Worm (Caenorhabditis elegans) whole organism, late embryonic: ENCODE data around the gene K12H6.9.

Experiments used
- C08G9.2 ChIP-seq: sonication (generic microtip); optimal IDR thresholded peaks from 2 replicates; lab custom pipeline; 2016; ENCODE audit warnings: mild to moderate bottlenecking, missing genetic modification characterization, moderate library complexity, missing compliant biosample characterization
- C38D4.7 ChIP-seq: fragments of 200-800 bp; sonication (Bioruptor generic); optimal IDR thresholded peaks from 2 replicates; lab custom pipeline; 2018; ENCODE audit warnings: mild to moderate bottlenecking, missing genetic modification characterization, moderate library complexity, missing compliant biosample characterization
- F13H6.1 ChIP-seq: sonication (generic microtip); optimal IDR thresholded peaks from 2 replicates; lab custom pipeline; 2016; ENCODE audit warnings: missing genetic modification characterization, missing compliant biosample characterization
- K02D7.2 ChIP-seq: sonication (generic microtip); optimal IDR thresholded peaks from 2 replicates; lab custom pipeline; 2017; ENCODE audit warnings: mild to moderate bottlenecking, missing genetic modification characterization, missing compliant biosample characterization
- K09A11.1 ChIP-seq: sonication (generic microtip); optimal IDR thresholded peaks from 2 replicates; lab custom pipeline; 2017; ENCODE audit warnings: antibody characterized with exemption, mild to moderate bottlenecking, missing genetic modification characterization, missing compliant biosample characterization; ENCODE audit not compliant: insufficient read depth
- Y22D7AL.16 ChIP-seq: sonication (generic microtip); optimal IDR thresholded peaks from 2 replicates; lab custom pipeline; 2016; ENCODE audit warnings: missing genetic modification characterization, missing compliant biosample characterization
- ama-1 ChIP-seq: fragments of 150-350 bp; optimal IDR thresholded peaks from 2 replicates; lab custom pipeline; 2014
- ceh-14 ChIP-seq: sonication (generic microtip); optimal IDR thresholded peaks from 2 replicates; lab custom pipeline; 2016; ENCODE audit warnings: missing genotype, missing genetic modification characterization, missing compliant biosample characterization
- ceh-18 ChIP-seq: sonication (generic microtip); optimal IDR thresholded peaks from 2 replicates; lab custom pipeline; 2016; ENCODE audit warnings: missing genetic modification characterization, missing compliant biosample characterization
- ceh-19 ChIP-seq: fragments of 200-800 bp; sonication (Bioruptor generic); optimal IDR thresholded peaks from 2 replicates; lab custom pipeline; 2018; ENCODE audit warnings: mild to moderate bottlenecking, missing genetic modification characterization, missing compliant biosample characterization
- ceh-22 ChIP-seq: sonication (generic microtip); optimal IDR thresholded peaks from 2 replicates; lab custom pipeline; 2017; ENCODE audit warnings: missing biosample characterization, missing genetic modification characterization
- ceh-24 ChIP-seq: sonication (generic microtip); optimal IDR thresholded peaks from 2 replicates; lab custom pipeline; 2016; ENCODE audit warnings: mild to moderate bottlenecking, missing genetic modification characterization, missing compliant biosample characterization
- ceh-30 ChIP-seq: fragments of 150-350 bp; optimal IDR thresholded peaks from 2 replicates; lab custom pipeline; 2014; ENCODE audit warnings: missing biosample characterization, missing genetic modification characterization
- ceh-34 ChIP-seq: sonication (generic microtip); optimal IDR thresholded peaks from 2 replicates; lab custom pipeline; 2016; ENCODE audit warnings: mild to moderate bottlenecking, missing genetic modification characterization, missing compliant biosample characterization
- ceh-48 ChIP-seq: sonication (generic microtip); optimal IDR thresholded peaks from 2 replicates; lab custom pipeline; 2016; ENCODE audit warnings: missing genetic modification characterization, inconsistent platforms, missing compliant biosample characterization
- ceh-9 ChIP-seq: sonication (generic microtip); optimal IDR thresholded peaks from 2 replicates; lab custom pipeline; 2016; ENCODE audit warnings: mild to moderate bottlenecking, missing genetic modification characterization, inconsistent platforms, missing compliant biosample characterization
- che-1 ChIP-seq: sonication (generic microtip); optimal IDR thresholded peaks from 2 replicates; lab custom pipeline; 2016; ENCODE audit warnings: mild to moderate bottlenecking, missing genetic modification characterization, missing compliant biosample characterization
- dmd-4 ChIP-seq: sonication (generic microtip); optimal IDR thresholded peaks from 2 replicates; lab custom pipeline; 2016; ENCODE audit warnings: borderline replicate concordance, missing genetic modification characterization, missing compliant biosample characterization
- dve-1 ChIP-seq: sonication (generic microtip); optimal IDR thresholded peaks from 2 replicates; lab custom pipeline; 2017; ENCODE audit warnings: antibody characterized with exemption, mild to moderate bottlenecking, missing genetic modification characterization, missing compliant biosample characterization
- elt-4 ChIP-seq: sonication (generic microtip); optimal IDR thresholded peaks from 2 replicates; lab custom pipeline; 2016; ENCODE audit warnings: missing genetic modification characterization, missing compliant biosample characterization
- ets-4 ChIP-seq: sonication (generic microtip); optimal IDR thresholded peaks from 2 replicates; lab custom pipeline; 2016; ENCODE audit warnings: missing genetic modification characterization, missing compliant biosample characterization
- fkh-10 ChIP-seq: fragments of 150-350 bp; optimal IDR thresholded peaks from 2 replicates; lab custom pipeline; 2014; ENCODE audit warnings: missing biosample characterization, missing genetic modification reagents, missing genetic modification characterization
- fkh-6 ChIP-seq: sonication (generic microtip); optimal IDR thresholded peaks from 2 replicates; lab custom pipeline; 2016; ENCODE audit warnings: missing genetic modification characterization, missing compliant biosample characterization
- gmeb-2 ChIP-seq: sonication (generic microtip); optimal IDR thresholded peaks from 2 replicates; lab custom pipeline; 2016; ENCODE audit warnings: missing genetic modification characterization, inconsistent platforms, missing compliant biosample characterization
- hlh-15 ChIP-seq: sonication (generic microtip); optimal IDR thresholded peaks from 2 replicates; lab custom pipeline; 2016; ENCODE audit warnings: missing genetic modification characterization, missing compliant biosample characterization
- hlh-30 ChIP-seq: sonication (generic microtip); optimal IDR thresholded peaks from 2 replicates; lab custom pipeline; 2017; ENCODE audit warnings: antibody characterized with exemption, missing genetic modification characterization, missing compliant biosample characterization; ENCODE audit not compliant: insufficient read depth
- hlh-8 ChIP-seq: sonication (generic microtip); optimal IDR thresholded peaks from 2 replicates; lab custom pipeline; 2016; ENCODE audit warnings: missing genotype, missing genetic modification characterization, missing compliant biosample characterization
- lim-6 ChIP-seq: sonication (generic microtip); optimal IDR thresholded peaks from 2 replicates; lab custom pipeline; 2016; ENCODE audit warnings: missing genetic modification characterization, missing compliant biosample characterization
- lin-11 ChIP-seq: fragments of 200-800 bp; sonication (Bioruptor generic); optimal IDR thresholded peaks from 2 replicates; lab custom pipeline; 2018; ENCODE audit warnings: mild to moderate bottlenecking, missing genetic modification characterization, missing compliant biosample characterization
- madf-2 ChIP-seq: sonication (generic microtip); optimal IDR thresholded peaks from 2 replicates; lab custom pipeline; 2017; ENCODE audit warnings: missing genetic modification characterization, missing compliant biosample characterization
- nfya-1 ChIP-seq: sonication (generic microtip); optimal IDR thresholded peaks from 2 replicates; lab custom pipeline; 2017; ENCODE audit warnings: missing genetic modification characterization, mild to moderate bottlenecking, missing compliant biosample characterization, antibody characterized with exemption, moderate library complexity
- nhr-232 ChIP-seq: sonication (generic microtip); optimal IDR thresholded peaks from 2 replicates; lab custom pipeline; 2016; ENCODE audit warnings: missing genetic modification characterization, missing compliant biosample characterization
- npax-4 ChIP-seq: sonication (generic microtip); optimal IDR thresholded peaks from 2 replicates; lab custom pipeline; 2016; ENCODE audit warnings: missing genetic modification characterization, missing compliant biosample characterization
- pag-3 ChIP-seq: sonication (generic microtip); optimal IDR thresholded peaks from 2 replicates; lab custom pipeline; 2016; ENCODE audit warnings: missing compliant biosample characterization, missing genetic modification characterization, borderline replicate concordance
- pha-4 ChIP-seq: fragments of 150-350 bp; optimal IDR thresholded peaks from 2 replicates; lab custom pipeline; 2018; ENCODE audit warnings: missing biosample characterization, missing genetic modification reagents, missing genetic modification characterization
- pqm-1 ChIP-seq: sonication (generic microtip); optimal IDR thresholded peaks from 2 replicates; lab custom pipeline; 2016; ENCODE audit warnings: missing genetic modification characterization, missing compliant biosample characterization
- pros-1 ChIP-seq: fragments of 150-350 bp; optimal IDR thresholded peaks from 2 replicates; lab custom pipeline; 2014; ENCODE audit warnings: missing biosample characterization, missing genetic modification reagents, missing genetic modification characterization
- sox-2 ChIP-seq: fragments of 200-800 bp; sonication (Bioruptor generic); IDR thresholded peaks from 2 replicates; pipeline ENCODE4 v1.3.6; 2022; ENCODE audit warnings: missing genetic modification reagents, missing genetic modification characterization, missing compliant biosample characterization
- sox-4 ChIP-seq: sonication (generic microtip); optimal IDR thresholded peaks from 2 replicates; lab custom pipeline; 2017; ENCODE audit warnings: mild to moderate bottlenecking, missing genetic modification characterization, inconsistent platforms, missing compliant biosample characterization
- syd-9 ChIP-seq: sonication (generic microtip); optimal IDR thresholded peaks from 2 replicates; lab custom pipeline; 2016; ENCODE audit warnings: mild to moderate bottlenecking, missing genetic modification characterization, moderate library complexity, missing compliant biosample characterization
- tbx-7 ChIP-seq: sonication (generic microtip); optimal IDR thresholded peaks from 2 replicates; lab custom pipeline; 2016; ENCODE audit warnings: missing genotype, missing genetic modification characterization, missing compliant biosample characterization
- unc-55 ChIP-seq: sonication (generic microtip); optimal IDR thresholded peaks from 2 replicates; lab custom pipeline; 2017; ENCODE audit warnings: missing biosample characterization, missing genetic modification reagents, missing genetic modification characterization
- zip-5 ChIP-seq: sonication (generic microtip); optimal IDR thresholded peaks from 2 replicates; lab custom pipeline; 2016; ENCODE audit warnings: missing genetic modification characterization, missing compliant biosample characterization

The K12H6.9 gene

ce11 chrII:2815444-2815843 lies 8.8 kb upstream of the K12H6.9 start, which contains the start of gene K12H6.2:
Gene K12H6.2 (minus strand): TSS chrII:2815544.
- TF ChIP-seq ceh-34 (tag; lab: Kevin White, UChicago): no peak
- TF ChIP-seq ama-1: no peak
- TF ChIP-seq pag-3 (tag; lab: Kevin White, UChicago): no peak
- TF ChIP-seq F13H6.1 (tag; lab: Kevin White, UChicago): no peak
- TF ChIP-seq ceh-9 (tag; lab: Kevin White, UChicago): no peak
- no peak for TF ChIP-seq fkh-6
- no peak for TF ChIP-seq K09A11.1 (tag; lab: Kevin White, UChicago)
- TF ChIP-seq C38D4.7: no peak
- no peak for TF ChIP-seq ceh-19 (GFP tag; lab: Kevin White, UChicago)
- TF ChIP-seq dmd-4 (tag; lab: Kevin White, UChicago): no peak
- no peak for TF ChIP-seq hlh-8 (tag; lab: Kevin White, UChicago)
- no peak for TF ChIP-seq zip-5 (tag; lab: Kevin White, UChicago)
- no peak for TF ChIP-seq npax-4 (tag; lab: Kevin White, UChicago)
- TF ChIP-seq, all 69 proteins: peak for 0

DNA sequence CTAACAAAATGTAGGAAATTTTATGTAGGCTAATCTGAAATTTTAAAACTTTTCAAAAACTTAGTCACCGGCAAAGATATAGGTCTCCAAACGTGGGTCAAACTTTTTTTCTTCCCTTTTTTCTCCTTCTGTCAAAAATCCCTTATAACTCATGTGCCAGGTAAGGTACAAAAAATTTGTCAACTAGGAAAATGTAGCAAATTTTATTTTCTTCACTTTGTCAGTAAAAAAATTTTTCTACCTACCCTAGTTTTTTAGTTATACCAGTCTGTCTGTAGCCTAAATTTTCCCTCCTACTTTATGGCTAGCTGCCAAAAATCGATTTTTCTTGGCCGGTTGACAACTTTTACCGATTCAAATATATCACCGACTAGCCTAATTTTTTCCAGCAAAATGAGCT lies 7.5 kb upstream of the K12H6.9 start, which contains the start of gene set-13:
Gene set-13 (plus strand): TSS at position 301 of the 400 bp plus-strand sequence.
- no peak for TF ChIP-seq ceh-24 (tag; lab: Kevin White, UChicago)
- TF ChIP-seq ceh-14: no peak
- TF ChIP-seq unc-55 (GFP tag; lab: Kevin White, UChicago): no peak
- TF ChIP-seq gmeb-2: no peak
- no peak for TF ChIP-seq fkh-10 (GFP tag; lab: Kevin White, UChicago)
- TF ChIP-seq hlh-8 (tag; lab: Kevin White, UChicago): no peak
- TF ChIP-seq ceh-30 (tag; lab: Kevin White, UChicago): no peak
- no peak for TF ChIP-seq hlh-30 (tag; lab: Kevin White, UChicago)
- TF ChIP-seq ceh-18 (tag; lab: Kevin White, UChicago): no peak
- TF ChIP-seq ets-4 (tag; lab: Kevin White, UChicago): no peak
- no peak for TF ChIP-seq ceh-22 (tag; lab: Kevin White, UChicago)
- TF ChIP-seq lim-6 (tag; lab: Kevin White, UChicago): no peak
- no peak for TF ChIP-seq K09A11.1 (tag; lab: Kevin White, UChicago)
- no peak for TF ChIP-seq nhr-232 (tag; lab: Kevin White, UChicago)

ce11 chrII:2822435-2822920 lies 1.7 kb upstream of the K12H6.9 start, which contains the start of the genes fut-4 and K12H6.10:
Gene fut-4 (minus strand): TSS chrII:2822535.
Gene K12H6.10 (plus strand): TSS chrII:2822870.
- TF ChIP-seq sox-2 (GFP tag; lab: Robert Waterston, UW) (no peak), ceh-9 (tag; lab: Kevin White, UChicago) (no peak), dve-1 (no peak), pros-1 (tag; lab: Kevin White, UChicago) (no peak), C08G9.2 (tag; lab: Kevin White, UChicago) (no peak), K09A11.1 (tag; lab: Kevin White, UChicago) (no peak), hlh-15 (no peak), syd-9 (tag; lab: Kevin White, UChicago) (no peak), K02D7.2 (tag; lab: Kevin White, UChicago) (no peak), pqm-1 (tag; lab: Kevin White, UChicago) (no peak), elt-4 (no peak), hlh-8 (tag; lab: Kevin White, UChicago) (no peak), tbx-7 (no peak)
- TF ChIP-seq, all 69 proteins: peak for 0

- TF ChIP-seq syd-9 (tag; lab: Kevin White, UChicago) (no peak), ama-1 (no peak), nfya-1 (tag; lab: Kevin White, UChicago) (no peak), Y22D7AL.16 (no peak), hlh-15 (no peak), ceh-48 (tag; lab: Kevin White, UChicago) (no peak), lin-11 (tag; lab: Kevin White, UChicago) (no peak), madf-2 (no peak), dmd-4 (tag; lab: Kevin White, UChicago) (no peak), sox-4 (tag; lab: Kevin White, UChicago) (no peak), pha-4 (tag; lab: Kevin White, UChicago) (no peak), pqm-1 (tag; lab: Kevin White, UChicago) (no peak), lim-6 (tag; lab: Kevin White, UChicago) (no peak), che-1 (tag; lab: Kevin White, UChicago) (no peak), dve-1 (no peak), ceh-19 (GFP tag; lab: Kevin White, UChicago) (no peak), zip-5 (tag; lab: Kevin White, UChicago) (no peak), ceh-18 (tag; lab: Kevin White, UChicago) (no peak)
Observed at ce11 chrII:2826073-2826472, 1.9 kb downstream of the K12H6.9 start, which contains the start of gene K12H6.5. Gene K12H6.5 (minus strand): TSS chrII:2826173.
